Fruit fly (Drosophila melanogaster) whole organism, embryonic: ENCODE measurements around the gene CG43693.
A peak's percentile ranks its signal among the peaks of the same experiment; 100 is the strongest.

ENCODE experiments used
- Antp ChIP-seq: fragments of 200-800 bp; sonication (Bioruptor generic); optimal IDR thresholded peaks from 3 replicates; lab custom pipeline; 2016; ENCODE audit warnings: missing biosample characterization, missing genetic modification characterization
- CG10147 ChIP-seq: fragments of 200-800 bp; sonication (Bioruptor generic); optimal IDR thresholded peaks from 2 replicates; lab custom pipeline; 2019; ENCODE audit warnings: missing biosample characterization, mild to moderate bottlenecking, missing genetic modification characterization, moderate library complexity
- CG10209 ChIP-seq: fragments of 200-800 bp; sonication (Bioruptor generic); optimal IDR thresholded peaks from 3 replicates; lab custom pipeline; 2017; ENCODE audit warnings: missing biosample characterization, mild to moderate bottlenecking, missing genetic modification characterization, missing genetic modification reagents
- CG10321 ChIP-seq: fragments of 200-800 bp; sonication (Bioruptor generic); IDR thresholded peaks from 2 replicates; pipeline ENCODE4 v1.3.6; 2022; ENCODE audit warnings: missing biosample characterization, missing genetic modification characterization
- CG11085 ChIP-seq: fragments of 200-800 bp; sonication (Bioruptor generic); IDR thresholded peaks from 2 replicates; pipeline ENCODE4 v1.3.6; 2022; ENCODE audit warnings: missing biosample characterization, missing genetic modification characterization
- CG11093 ChIP-seq: fragments of 200-800 bp; sonication (Bioruptor generic); IDR thresholded peaks from 3 replicates; pipeline ENCODE4 v1.3.6; 2022; ENCODE audit warnings: missing biosample characterization, missing genetic modification characterization
- CG1233 ChIP-seq: fragments of 200-800 bp; sonication (Bioruptor generic); optimal IDR thresholded peaks from 4 replicates; lab custom pipeline; 2018; ENCODE audit warnings: missing biosample characterization, mild to moderate bottlenecking, missing genetic modification characterization
- CG14014 ChIP-seq: fragments of 200-800 bp; sonication (Bioruptor generic); IDR thresholded peaks from 2 replicates; pipeline ENCODE4 v1.3.6; 2022; ENCODE audit warnings: missing biosample characterization, missing genetic modification characterization
- CG17359 ChIP-seq: fragments of 200-800 bp; sonication (Bioruptor generic); optimal IDR thresholded peaks from 3 replicates; lab custom pipeline; 2018; ENCODE audit warnings: missing biosample characterization, mild to moderate bottlenecking, missing genetic modification characterization, moderate library complexity
- CG17385 ChIP-seq: fragments of 200-800 bp; sonication (Bioruptor generic); optimal IDR thresholded peaks from 3 replicates; lab custom pipeline; 2018; ENCODE audit warnings: missing biosample characterization, mild to moderate bottlenecking, missing genetic modification characterization
- CG1832 ChIP-seq: fragments of 200-800 bp; sonication (Bioruptor generic); optimal IDR thresholded peaks from 2 replicates; lab custom pipeline; 2017; ENCODE audit warnings: missing biosample characterization, mild to moderate bottlenecking, missing genetic modification characterization, inconsistent platforms
- CG18476 ChIP-seq: fragments of 200-800 bp; sonication (Bioruptor generic); optimal IDR thresholded peaks from 2 replicates; lab custom pipeline; 2016; ENCODE audit warnings: missing biosample characterization, mild to moderate bottlenecking, missing genetic modification characterization
- CG2199 ChIP-seq: fragments of 200-800 bp; sonication (Bioruptor generic); IDR thresholded peaks from 3 replicates; pipeline ENCODE4 v1.3.6; 2022; ENCODE audit warnings: missing biosample characterization, missing genetic modification characterization
- CG2712 ChIP-seq: fragments of 200-800 bp; optimal IDR thresholded peaks from 3 replicates; lab custom pipeline; 2019; ENCODE audit warnings: missing biosample characterization, mild to moderate bottlenecking, missing genetic modification characterization, moderate library complexity
- CG33557 ChIP-seq: fragments of 200-800 bp; sonication (Bioruptor generic); optimal IDR thresholded peaks from 2 replicates; lab custom pipeline; 2019; ENCODE audit warnings: missing biosample characterization, mild to moderate bottlenecking, missing genetic modification characterization, moderate library complexity
- CG3847 ChIP-seq: fragments of 200-800 bp; sonication (Bioruptor generic); IDR thresholded peaks from 2 replicates; pipeline ENCODE4 v1.3.6; 2022; ENCODE audit warnings: missing biosample characterization, missing genetic modification characterization
- CG3995 ChIP-seq: fragments of 200-800 bp; sonication (Bioruptor generic); optimal IDR thresholded peaks from 3 replicates; lab custom pipeline; 2016; ENCODE audit warnings: missing biosample characterization, missing genetic modification characterization
- CG4328 ChIP-seq: fragments of 200-800 bp; sonication (Bioruptor generic); optimal IDR thresholded peaks from 3 replicates; lab custom pipeline; 2017; ENCODE audit warnings: missing biosample characterization, missing genetic modification reagents, missing genetic modification characterization
- CG4730 ChIP-seq: fragments of 200-800 bp; sonication (Bioruptor generic); IDR thresholded peaks from 2 replicates; pipeline ENCODE4 v1.3.6; 2022; ENCODE audit warnings: missing biosample characterization, missing genetic modification characterization
- CG7357 ChIP-seq: fragments of 200-800 bp; sonication (Bioruptor generic); IDR thresholded peaks from 3 replicates; pipeline ENCODE4 v1.3.6; 2022; ENCODE audit warnings: missing biosample characterization, missing genetic modification characterization
- CG7928 ChIP-seq: fragments of 200-800 bp; sonication (Bioruptor generic); optimal IDR thresholded peaks from 2 replicates; lab custom pipeline; 2017; ENCODE audit warnings: missing biosample characterization, mild to moderate bottlenecking, missing genetic modification characterization
- CG8089 ChIP-seq: fragments of 200-800 bp; sonication (Bioruptor generic); optimal IDR thresholded peaks from 3 replicates; lab custom pipeline; 2016; ENCODE audit warnings: missing biosample characterization, missing genetic modification characterization
- CoRest ChIP-seq: fragments of 200-800 bp; sonication (Bioruptor generic); optimal IDR thresholded peaks from 3 replicates; lab custom pipeline; 2018; ENCODE audit warnings: missing biosample characterization, mild to moderate bottlenecking, missing genetic modification characterization, moderate library complexity
- D ChIP-seq, 2 experiments: fragments of 200-800 bp in 1 of 2; fragments of >200 bp in 1 of 2; sonication (Bioruptor generic) in 1 of 2; optimal IDR thresholded peaks; 2 replicates in 1 of 2; 3 replicates in 1 of 2; lab custom pipeline; 2017; ENCODE audit warnings: mild to moderate bottlenecking in 1 of 2, missing biosample characterization in 1 of 2, missing genetic modification characterization in 1 of 2, missing genetic modification reagents in 1 of 2
- D19B ChIP-seq: fragments of 200-800 bp; sonication (Bioruptor generic); optimal IDR thresholded peaks from 2 replicates; lab custom pipeline; 2017; ENCODE audit warnings: missing biosample characterization, mild to moderate bottlenecking, missing genetic modification characterization
- Deaf1 ChIP-seq: fragments of 200-800 bp; optimal IDR thresholded peaks from 3 replicates; lab custom pipeline; 2019; ENCODE audit warnings: missing biosample characterization, mild to moderate bottlenecking, missing genetic modification characterization, moderate library complexity
- Eip74EF ChIP-seq, 2 experiments: fragments of 200-800 bp in 1 of 2; fragments of >200 bp in 1 of 2; sonication (Bioruptor generic) in 1 of 2; optimal IDR thresholded peaks; 2 replicates each; lab custom pipeline; 2017 to 2019; ENCODE audit warnings: missing biosample characterization in 2 of 2, missing genetic modification characterization in 2 of 2, mild to moderate bottlenecking in 1 of 2, moderate library complexity in 1 of 2
- Gug ChIP-seq: fragments of 200-800 bp; sonication (Bioruptor generic); IDR thresholded peaks from 4 replicates; pipeline ENCODE4 v1.3.6; 2022; ENCODE audit warnings: missing biosample characterization, missing genetic modification characterization
- NFAT ChIP-seq: fragments of 200-800 bp; sonication (Bioruptor generic); IDR thresholded peaks from 2 replicates; pipeline ENCODE4 v1.3.6; 2022; ENCODE audit warnings: missing biosample characterization, missing genetic modification characterization
- Nf-YB ChIP-seq: fragments of 200-800 bp; sonication (Bioruptor generic); optimal IDR thresholded peaks from 3 replicates; lab custom pipeline; 2019; ENCODE audit warnings: missing biosample characterization, mild to moderate bottlenecking, missing genetic modification characterization, moderate library complexity
- Oaz ChIP-seq: fragments of 200-800 bp; sonication (Bioruptor generic); IDR thresholded peaks from 2 replicates; pipeline ENCODE4 v1.3.6; 2022; ENCODE audit warnings: missing biosample characterization, missing genetic modification characterization
- Sry-δ ChIP-seq: fragments of 200-800 bp; sonication (Bioruptor generic); optimal IDR thresholded peaks from 2 replicates; lab custom pipeline; 2016; ENCODE audit warnings: missing biosample characterization, missing genetic modification characterization
- ab ChIP-seq: fragments of 200-800 bp; sonication (Bioruptor generic); optimal IDR thresholded peaks from 2 replicates; lab custom pipeline; 2016; ENCODE audit warnings: missing biosample characterization, missing genetic modification characterization
- al ChIP-seq: fragments of 200-800 bp; sonication (Bioruptor generic); IDR thresholded peaks from 2 replicates; pipeline ENCODE4 v1.3.6; 2022; ENCODE audit warnings: missing biosample characterization, missing genetic modification characterization
- btn ChIP-seq: fragments of 200-800 bp; sonication (Bioruptor generic); optimal IDR thresholded peaks from 2 replicates; lab custom pipeline; 2016; ENCODE audit warnings: missing biosample characterization, missing genetic modification characterization
- caup ChIP-seq: fragments of 200-800 bp; sonication (Bioruptor generic); optimal IDR thresholded peaks from 3 replicates; lab custom pipeline; 2017; ENCODE audit warnings: missing biosample characterization, mild to moderate bottlenecking, missing genetic modification characterization, moderate library complexity; ENCODE audit not compliant: severe bottlenecking
- corto ChIP-seq: fragments of 200-800 bp; sonication (Bioruptor generic); optimal IDR thresholded peaks from 2 replicates; lab custom pipeline; 2016; ENCODE audit warnings: missing biosample characterization, mild to moderate bottlenecking, missing genetic modification characterization, moderate library complexity
- dati ChIP-seq: fragments of 200-800 bp; sonication (Bioruptor generic); IDR thresholded peaks from 2 replicates; pipeline ENCODE4 v1.3.6; 2022; ENCODE audit warnings: missing biosample characterization, missing genetic modification characterization
- dm ChIP-seq: fragments of 200-800 bp; sonication (Bioruptor generic); optimal IDR thresholded peaks from 3 replicates; lab custom pipeline; 2016; ENCODE audit warnings: missing biosample characterization, missing genetic modification characterization
- dmrt99B ChIP-seq: fragments of 200-800 bp; sonication (Bioruptor generic); optimal IDR thresholded peaks from 2 replicates; lab custom pipeline; 2018; ENCODE audit warnings: missing biosample characterization, mild to moderate bottlenecking, missing genetic modification characterization, moderate library complexity
- fd3F ChIP-seq: fragments of 200-800 bp; sonication (Bioruptor generic); optimal IDR thresholded peaks from 2 replicates; lab custom pipeline; 2018; ENCODE audit warnings: missing biosample characterization, mild to moderate bottlenecking, missing genetic modification characterization, moderate library complexity
- mirr ChIP-seq: fragments of 200-800 bp; sonication (Bioruptor generic); optimal IDR thresholded peaks from 3 replicates; lab custom pipeline; 2018; ENCODE audit warnings: missing biosample characterization, mild to moderate bottlenecking, missing genetic modification characterization
- org-1 ChIP-seq: fragments of 200-800 bp; sonication (Bioruptor generic); optimal IDR thresholded peaks from 2 replicates; lab custom pipeline; 2017; ENCODE audit warnings: missing biosample characterization, missing genetic modification characterization
- salm ChIP-seq: fragments of 200-800 bp; sonication (Bioruptor generic); optimal IDR thresholded peaks from 2 replicates; lab custom pipeline; 2018; ENCODE audit warnings: missing biosample characterization, mild to moderate bottlenecking, missing genetic modification characterization
- ssp ChIP-seq: fragments of 200-800 bp; sonication (Bioruptor generic); IDR thresholded peaks from 2 replicates; pipeline ENCODE4 v1.3.6; 2022; ENCODE audit warnings: missing biosample characterization, missing genetic modification characterization
- tin ChIP-seq: fragments of 200-800 bp; sonication (Bioruptor generic); optimal IDR thresholded peaks from 3 replicates; lab custom pipeline; 2016; ENCODE audit warnings: missing biosample characterization, missing genetic modification characterization
- toy ChIP-seq: fragments of 200-800 bp; sonication (Bioruptor generic); IDR thresholded peaks from 2 replicates; pipeline ENCODE4 v1.3.6; 2022; ENCODE audit warnings: missing biosample characterization, missing genetic modification characterization
- tx ChIP-seq: fragments of 200-800 bp; sonication (Bioruptor generic); optimal IDR thresholded peaks from 2 replicates; lab custom pipeline; 2016; ENCODE audit warnings: missing biosample characterization, missing genetic modification characterization
- zen ChIP-seq: fragments of 200-800 bp; sonication (Bioruptor generic); optimal IDR thresholded peaks from 3 replicates; lab custom pipeline; 2018; ENCODE audit warnings: missing biosample characterization, mild to moderate bottlenecking, missing genetic modification characterization, moderate library complexity

CG43693 gene

dm6 chr3L:11091943-11092609, 40.9 kb upstream of the CG43693 start (continued):
- TF ChIP-seq salm (tag; lab: Kevin White, UChicago): no peak
- peak; percentile 34 for TF ChIP-seq CG8089 (GFP tag; lab: Kevin White, UChicago)
- TF ChIP-seq al (GFP tag; lab: Robert Waterston, UW): no peak
- peak; percentile 80 for TF ChIP-seq CG3847 (GFP tag; lab: Robert Waterston, UW)
- no peak for TF ChIP-seq CG1832 (GFP tag; lab: Kevin White, UChicago)
- TF ChIP-seq CG17359 (tag; lab: Kevin White, UChicago): peak; percentile 30
- no peak for TF ChIP-seq CG11093 (GFP tag; lab: Robert Waterston, UW)
- TF ChIP-seq Deaf1 (tag; lab: Kevin White, UChicago): peak; percentile 60
- TF ChIP-seq mirr (GFP tag; lab: Kevin White, UChicago): peak; percentile 5
- TF ChIP-seq CoRest (tag; lab: Kevin White, UChicago): no peak
- TF ChIP-seq CG14014 (GFP tag; lab: Robert Waterston, UW): 0 out of 2 replicates have a peak, but pooled peaks have one; percentile 8
- peak; percentile 28 for TF ChIP-seq CG3995 (GFP tag; lab: Kevin White, UChicago)
- TF ChIP-seq CG1233 (GFP tag; lab: Kevin White, UChicago): peak; percentile 12
- peak; percentile 45 for TF ChIP-seq btn
- TF ChIP-seq dm: no peak
- TF ChIP-seq Nf-YB (GFP tag; lab: Kevin White, UChicago): peak; percentile 3
- no peak for TF ChIP-seq org-1 (GFP tag; lab: Kevin White, UChicago)
- TF ChIP-seq CG18476 (GFP tag; lab: Kevin White, UChicago): no peak
- peak; percentile 47 for TF ChIP-seq corto (GFP tag; lab: Kevin White, UChicago)
- peak; percentile 25 for TF ChIP-seq tx (GFP tag; lab: Kevin White, UChicago)
- TF ChIP-seq CG4328: peak; percentile 35
- TF ChIP-seq D19B (GFP tag; lab: Kevin White, UChicago): no peak
- no peak for TF ChIP-seq CG7357 (GFP tag; lab: Robert Waterston, UW)
- TF ChIP-seq CG11085: no peak
- TF ChIP-seq zen (tag; lab: Kevin White, UChicago): no peak
- peak; percentile 63 for TF ChIP-seq caup
- no peak for TF ChIP-seq CG4730 (GFP tag; lab: Robert Waterston, UW)
- 0 out of 3 replicates have a peak, but pooled peaks have one; percentile 46 for TF ChIP-seq CG2199 (GFP tag; lab: Robert Waterston, UW)
- TF ChIP-seq ab (GFP tag; lab: Kevin White, UChicago): no peak
- TF ChIP-seq CG2712 (tag; lab: Kevin White, UChicago): peak; percentile 24
- peak; percentile 63 for TF ChIP-seq Antp (GFP tag; lab: Kevin White, UChicago)
- no peak for TF ChIP-seq CG10321
- TF ChIP-seq toy: no peak
- TF ChIP-seq Sry-δ: peak; percentile 53
- no peak for TF ChIP-seq Eip74EF (GFP tag; optimal IDR thresholded peaks at IDR 0.05; lab: Kevin White, UChicago)
- peak; percentile 55 for TF ChIP-seq CG17385
- peak; percentile 44; the same call in 2 of the 4 replicates for TF ChIP-seq Gug (GFP tag; lab: Robert Waterston, UW)
- TF ChIP-seq dmrt99B: no peak
- TF ChIP-seq CG33557: peak; percentile 22
- no peak for TF ChIP-seq CG7928
- peak; percentile 62 for TF ChIP-seq tin
- no peak for TF ChIP-seq fd3F
- no peak for TF ChIP-seq Oaz (GFP tag; lab: Robert Waterston, UW)
- TF ChIP-seq dati: no peak
- TF ChIP-seq CG10209 (GFP tag; lab: Kevin White, UChicago): peak; percentile 34
- no peak; the same call in 1 of the 2 replicates for TF ChIP-seq NFAT (GFP tag; lab: Robert Waterston, UW)
- no peak for TF ChIP-seq D (optimal IDR thresholded peaks at IDR 0.05; lab: Kevin White, UChicago)
- peak; percentile 5 for TF ChIP-seq D (GFP tag; optimal IDR thresholded peaks at IDR 0.05; lab: Kevin White, UChicago)
- TF ChIP-seq ssp (GFP tag; lab: Robert Waterston, UW): no peak
- TF ChIP-seq CG10147 (GFP tag; lab: Kevin White, UChicago): no peak
